Fruit fly (Drosophila melanogaster) whole organism, embryonic: ENCODE measurements around the gene Sodq.

Experiments used
- Abd-B ChIP-seq: fragments of 200-800 bp; sonication (Bioruptor generic); optimal IDR thresholded peaks from 2 replicates; lab custom pipeline; 2018; ENCODE audit warnings: missing biosample characterization, mild to moderate bottlenecking, missing genetic modification characterization, moderate library complexity
- Bgb ChIP-seq: fragments of 200-800 bp; sonication (Bioruptor generic); IDR thresholded peaks from 2 replicates; pipeline ENCODE4 v1.3.6; 2022; ENCODE audit warnings: missing biosample characterization, missing genetic modification characterization; ENCODE audit not compliant: partially characterized antibody
- CG10321 ChIP-seq: fragments of 200-800 bp; sonication (Bioruptor generic); IDR thresholded peaks from 2 replicates; pipeline ENCODE4 v1.3.6; 2022; ENCODE audit warnings: missing biosample characterization, missing genetic modification characterization
- CG10462 ChIP-seq: fragments of 200-800 bp; sonication (Bioruptor generic); optimal IDR thresholded peaks from 2 replicates; lab custom pipeline; 2016; ENCODE audit warnings: missing biosample characterization, missing genetic modification characterization
- CG10565 ChIP-seq: fragments of 200-800 bp; sonication (Bioruptor generic); optimal IDR thresholded peaks from 3 replicates; lab custom pipeline; 2016; ENCODE audit warnings: missing biosample characterization, mild to moderate bottlenecking, missing genetic modification characterization
- CG14710 ChIP-seq: fragments of 200-800 bp; sonication (Bioruptor generic); optimal IDR thresholded peaks from 3 replicates; lab custom pipeline; 2019; ENCODE audit warnings: missing biosample characterization, mild to moderate bottlenecking, missing genetic modification characterization, moderate library complexity
- CG15514 ChIP-seq: fragments of 200-800 bp; sonication (Bioruptor generic); optimal IDR thresholded peaks from 3 replicates; lab custom pipeline; 2017; ENCODE audit warnings: missing biosample characterization, missing genetic modification characterization, mild to moderate bottlenecking, moderate library complexity, missing genetic modification reagents
- CG17186 ChIP-seq: fragments of 200-800 bp; sonication (Bioruptor generic); optimal IDR thresholded peaks from 3 replicates; lab custom pipeline; 2017; ENCODE audit warnings: missing biosample characterization, missing genetic modification reagents, missing genetic modification characterization
- CG17385 ChIP-seq: fragments of 200-800 bp; sonication (Bioruptor generic); optimal IDR thresholded peaks from 3 replicates; lab custom pipeline; 2018; ENCODE audit warnings: missing biosample characterization, mild to moderate bottlenecking, missing genetic modification characterization
- CG17912 ChIP-seq: fragments of 200-800 bp; sonication (Bioruptor generic); optimal IDR thresholded peaks from 2 replicates; lab custom pipeline; 2018; ENCODE audit warnings: missing biosample characterization, mild to moderate bottlenecking, missing genetic modification characterization
- CG2199 ChIP-seq: fragments of 200-800 bp; sonication (Bioruptor generic); IDR thresholded peaks from 3 replicates; pipeline ENCODE4 v1.3.6; 2022; ENCODE audit warnings: missing biosample characterization, missing genetic modification characterization
- CG34422 ChIP-seq: fragments of 200-800 bp; sonication (Bioruptor generic); IDR thresholded peaks from 3 replicates; pipeline ENCODE4 v1.3.6; 2022; ENCODE audit warnings: missing biosample characterization, missing genetic modification characterization
- CG42726 ChIP-seq: fragments of 200-800 bp; sonication (Bioruptor generic); IDR thresholded peaks from 2 replicates; pipeline ENCODE4 v1.3.6; 2022; ENCODE audit warnings: missing biosample characterization, missing genetic modification characterization; ENCODE audit not compliant: partially characterized antibody
- CG4617 ChIP-seq: fragments of 200-800 bp; sonication (Bioruptor generic); optimal IDR thresholded peaks from 3 replicates; lab custom pipeline; 2016; ENCODE audit warnings: missing biosample characterization, missing genetic modification characterization, borderline replicate concordance
- CG6765 ChIP-seq: fragments of 200-800 bp; sonication (Bioruptor generic); optimal IDR thresholded peaks from 3 replicates; lab custom pipeline; 2017; ENCODE audit warnings: missing biosample characterization, mild to moderate bottlenecking, missing genetic modification characterization
- CG6813 ChIP-seq: fragments of 200-800 bp; sonication (Bioruptor generic); optimal IDR thresholded peaks from 2 replicates; lab custom pipeline; 2017; ENCODE audit warnings: missing biosample characterization, missing genetic modification characterization, mild to moderate bottlenecking, moderate library complexity, missing genetic modification reagents
- CG9797 ChIP-seq: fragments of 200-800 bp; sonication (Bioruptor generic); optimal IDR thresholded peaks from 3 replicates; lab custom pipeline; 2018; ENCODE audit warnings: missing biosample characterization, mild to moderate bottlenecking, missing genetic modification characterization
- CHES-1-like ChIP-seq: fragments of 200-800 bp; sonication (Bioruptor generic); optimal IDR thresholded peaks from 2 replicates; lab custom pipeline; 2016; ENCODE audit warnings: missing biosample characterization, missing genetic modification characterization
- Dip3 ChIP-seq: fragments of 200-800 bp; sonication (Bioruptor generic); optimal IDR thresholded peaks from 3 replicates; lab custom pipeline; 2016; ENCODE audit warnings: missing biosample characterization, missing genetic modification characterization
- H15 ChIP-seq: fragments of 200-800 bp; sonication (Bioruptor generic); IDR thresholded peaks from 3 replicates; pipeline ENCODE4 v1.3.6; 2022; ENCODE audit warnings: missing biosample characterization, missing genetic modification characterization
- Lim3 ChIP-seq: fragments of 200-800 bp; sonication (Bioruptor generic); IDR thresholded peaks from 2 replicates; pipeline ENCODE4 v1.3.6; 2022; ENCODE audit warnings: missing biosample characterization, missing genetic modification characterization
- Max ChIP-seq: fragments of 200-800 bp; sonication (Bioruptor generic); optimal IDR thresholded peaks from 2 replicates; lab custom pipeline; 2016; ENCODE audit warnings: missing biosample characterization, mild to moderate bottlenecking, missing genetic modification characterization
- Med ChIP-seq: fragments of 200-800 bp; sonication (Bioruptor generic); peaks from one replicate; lab custom pipeline; 2016; ENCODE audit warnings: missing biosample characterization, missing genetic modification characterization, mild to moderate bottlenecking, inconsistent platforms, moderate library complexity
- Opbp ChIP-seq: fragments of 200-800 bp; sonication (Bioruptor generic); IDR thresholded peaks from 3 replicates; pipeline ENCODE4 v1.3.6; 2022; ENCODE audit warnings: missing biosample characterization, missing genetic modification characterization; ENCODE audit not compliant: partially characterized antibody
- Pdp1 ChIP-seq, 2 experiments: fragments of 200-800 bp; sonication (Bioruptor generic); optimal IDR thresholded peaks; 3 replicates each; lab custom pipeline; 2016; ENCODE audit warnings: missing biosample characterization in 2 of 2, missing genetic modification characterization in 2 of 2, mild to moderate bottlenecking in 1 of 2, moderate library complexity in 1 of 2
- Rfx ChIP-seq: fragments of 200-800 bp; sonication (Bioruptor generic); IDR thresholded peaks from 2 replicates; pipeline ENCODE4 v1.3.6; 2022; ENCODE audit warnings: missing biosample characterization, missing genetic modification characterization
- Rx ChIP-seq: fragments of 200-800 bp; sonication (Bioruptor generic); IDR thresholded peaks from 2 replicates; pipeline ENCODE4 v1.3.6; 2022; ENCODE audit warnings: missing biosample characterization, missing genetic modification characterization
- Sin3A ChIP-seq: fragments of >200 bp; optimal IDR thresholded peaks from 2 replicates; lab custom pipeline; 2018
- abd-A ChIP-seq: fragments of 200-800 bp; sonication (Bioruptor generic); optimal IDR thresholded peaks from 3 replicates; lab custom pipeline; 2019; ENCODE audit warnings: missing biosample characterization, mild to moderate bottlenecking, missing genetic modification characterization, moderate library complexity
- bigmax ChIP-seq: fragments of 200-800 bp; sonication (Bioruptor generic); optimal IDR thresholded peaks from 2 replicates; lab custom pipeline; 2018; ENCODE audit warnings: missing biosample characterization, mild to moderate bottlenecking, missing genetic modification characterization
- crol ChIP-seq: fragments of 200-800 bp; sonication (Bioruptor generic); IDR thresholded peaks from 2 replicates; pipeline ENCODE4 v1.3.6; 2022; ENCODE audit warnings: missing biosample characterization, missing genetic modification characterization
- gfzf ChIP-seq: fragments of 200-800 bp; sonication (Bioruptor generic); optimal IDR thresholded peaks from 2 replicates; lab custom pipeline; 2016; ENCODE audit warnings: missing biosample characterization, mild to moderate bottlenecking, missing genetic modification characterization, moderate library complexity
- hb ChIP-seq: fragments of 200-800 bp; sonication (Bioruptor generic); IDR thresholded peaks from 3 replicates; pipeline ENCODE4 v1.3.6; 2022; ENCODE audit warnings: missing biosample characterization, missing genetic modification characterization; ENCODE audit not compliant: partially characterized antibody
- jigr1 ChIP-seq: fragments of 200-800 bp; sonication (Bioruptor generic); IDR thresholded peaks from 3 replicates; pipeline ENCODE4 v1.3.6; 2022; ENCODE audit warnings: missing biosample characterization, missing genetic modification characterization
- jing ChIP-seq: fragments of 200-800 bp; sonication (Bioruptor generic); optimal IDR thresholded peaks from 2 replicates; lab custom pipeline; 2018; ENCODE audit warnings: missing biosample characterization, mild to moderate bottlenecking, missing genetic modification characterization
- lola ChIP-seq, 3 experiments: fragments of >200 bp in 2 of 3; fragments of 200-800 bp in 1 of 3; sonication (Bioruptor generic) in 1 of 3; optimal IDR thresholded peaks; 2 replicates each; lab custom pipeline; 2017 to 2019; ENCODE audit warnings: missing biosample characterization in 3 of 3, missing genetic modification characterization in 3 of 3, mild to moderate bottlenecking in 1 of 3, moderate library complexity in 1 of 3
- otp ChIP-seq: fragments of 200-800 bp; sonication (Bioruptor generic); IDR thresholded peaks from 3 replicates; pipeline ENCODE4, ENCODE4 v1.3.6; 2022; ENCODE audit warnings: missing biosample characterization, missing genetic modification characterization
- pita ChIP-seq: fragments of 200-800 bp; sonication (Bioruptor generic); optimal IDR thresholded peaks from 2 replicates; lab custom pipeline; 2017; ENCODE audit warnings: missing biosample characterization, mild to moderate bottlenecking, missing genetic modification characterization
- prd ChIP-seq, 3 experiments: fragments of >200 bp in 2 of 3; fragments of 200-800 bp in 1 of 3; sonication (Bioruptor generic) in 1 of 3; optimal IDR thresholded peaks in 2 of 3; IDR thresholded peaks in 1 of 3; 2 replicates in 2 of 3; 3 replicates in 1 of 3; pipeline versions ENCODE4 v1.3.6 to Lab custom; 2017 to 2022; ENCODE audit warnings: missing biosample characterization in 1 of 3, missing genetic modification characterization in 1 of 3
- pros ChIP-seq: fragments of 200-800 bp; sonication (Bioruptor generic); optimal IDR thresholded peaks from 3 replicates; lab custom pipeline; 2019; ENCODE audit warnings: missing biosample characterization, mild to moderate bottlenecking, missing genetic modification characterization, moderate library complexity
- pzg ChIP-seq: fragments of 200-800 bp; sonication (Bioruptor generic); optimal IDR thresholded peaks from 3 replicates; lab custom pipeline; 2018; ENCODE audit warnings: missing biosample characterization, mild to moderate bottlenecking, missing genetic modification characterization, moderate library complexity
- rib ChIP-seq: fragments of 200-800 bp; sonication (Bioruptor generic); IDR thresholded peaks from 2 replicates; pipeline ENCODE4 v1.3.6; 2022; ENCODE audit warnings: missing biosample characterization, missing genetic modification characterization
- sc ChIP-seq, 3 experiments: fragments of >200 bp in 2 of 3; fragments of 200-800 bp in 1 of 3; sonication (Bioruptor generic) in 1 of 3; optimal IDR thresholded peaks; 2 replicates in 2 of 3; 3 replicates in 1 of 3; lab custom pipeline; 2017; ENCODE audit warnings: mild to moderate bottlenecking in 1 of 3, missing biosample characterization in 1 of 3, missing genetic modification characterization in 1 of 3, missing genetic modification reagents in 1 of 3
- slp2 ChIP-seq: fragments of 200-800 bp; sonication (Bioruptor generic); optimal IDR thresholded peaks from 2 replicates; lab custom pipeline; 2016; ENCODE audit warnings: missing biosample characterization, missing genetic modification characterization
- stwl ChIP-seq: fragments of 200-800 bp; sonication (Bioruptor generic); optimal IDR thresholded peaks from 3 replicates; lab custom pipeline; 2018; ENCODE audit warnings: missing biosample characterization, mild to moderate bottlenecking, missing genetic modification characterization, moderate library complexity
- trem ChIP-seq: fragments of 200-800 bp; optimal IDR thresholded peaks from 3 replicates; lab custom pipeline; 2019; ENCODE audit warnings: missing biosample characterization, mild to moderate bottlenecking, missing genetic modification characterization, moderate library complexity
- tx ChIP-seq: fragments of 200-800 bp; sonication (Bioruptor generic); optimal IDR thresholded peaks from 2 replicates; lab custom pipeline; 2016; ENCODE audit warnings: missing biosample characterization, missing genetic modification characterization
- wek ChIP-seq: fragments of 200-800 bp; sonication (Bioruptor generic); optimal IDR thresholded peaks from 3 replicates; lab custom pipeline; 2018; ENCODE audit warnings: missing biosample characterization, mild to moderate bottlenecking, missing genetic modification characterization, moderate library complexity
- zfh2 ChIP-seq: fragments of 200-800 bp; sonication (Bioruptor generic); optimal IDR thresholded peaks from 2 replicates; lab custom pipeline; 2016; ENCODE audit warnings: missing biosample characterization, missing genetic modification characterization

Gene Sodq

DNA sequence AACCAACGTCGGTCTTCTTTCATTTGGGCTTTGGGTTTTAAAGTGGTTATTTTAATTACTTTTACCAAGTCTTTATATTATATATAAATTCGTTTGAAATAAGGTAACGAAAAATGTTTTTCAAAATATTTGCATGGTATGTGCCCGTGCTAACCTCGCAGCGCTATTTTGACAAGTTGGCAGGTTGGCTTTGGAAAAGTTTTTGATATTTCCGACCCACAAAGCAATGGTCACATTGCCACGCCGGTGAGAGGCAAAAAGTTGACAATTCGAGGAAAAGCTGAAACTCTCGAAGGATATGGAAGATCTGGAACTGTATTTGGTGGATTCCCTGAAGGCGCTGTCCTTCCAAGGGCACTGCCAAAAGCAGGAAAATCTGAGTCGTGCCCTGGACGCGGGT is 2.4 kb upstream of the Sodq start, which contains the start of gene CG5913 (continued):
- TF ChIP-seq prd (optimal IDR thresholded peaks at IDR 0.05; lab: Kevin White, UChicago) (no peak), prd (GFP tag; IDR thresholded peaks at IDR 0.05; lab: Robert Waterston, UW) (no peak), zfh2 (GFP tag; lab: Kevin White, UChicago) (no peak), jing (GFP tag; lab: Kevin White, UChicago) (no peak), sc (optimal IDR thresholded peaks at IDR 0.05; lab: Kevin White, UChicago) (no peak), sc (GFP tag; optimal IDR thresholded peaks at IDR 0.05; lab: Kevin White, UChicago) (no peak), stwl (tag; lab: Kevin White, UChicago) (peak; percentile 94), Rx (no peak), Med (GFP tag; lab: Kevin White, UChicago) (peak; percentile 77), otp (no peak), Sin3A (no peak), wek (no peak), CG10462 (GFP tag; lab: Kevin White, UChicago) (no peak), Max (GFP tag; lab: Kevin White, UChicago) (peak; percentile 15), hb (no peak), trem (peak; percentile 99), CG34422 (peak; percentile 21; the same call in 1 of the 3 replicates), slp2 (GFP tag; lab: Kevin White, UChicago) (no peak), Lim3 (GFP tag; lab: Robert Waterston, UW) (no peak), CG14710 (tag; lab: Kevin White, UChicago) (peak; percentile 49), CG6765 (GFP tag; lab: Kevin White, UChicago) (no peak), CG15514 (GFP tag; lab: Kevin White, UChicago) (peak; percentile 44), CG17912 (GFP tag; lab: Kevin White, UChicago) (no peak), CG42726 (no peak), Rfx (0 out of 2 replicates have a peak, but pooled peaks have one; percentile 15), CHES-1-like (GFP tag; lab: Kevin White, UChicago) (no peak), Pdp1 (GFP tag; optimal IDR thresholded peaks at IDR 0.05; lab: Kevin White, UChicago) (no peak), rib (GFP tag; lab: Robert Waterston, UW) (no peak), CG9797 (GFP tag; lab: Kevin White, UChicago) (peak; percentile 78), Opbp (GFP tag; lab: Robert Waterston, UW) (0 out of 3 replicates have a peak, but pooled peaks have one; percentile 19), Abd-B (GFP tag; lab: Kevin White, UChicago) (no peak), CG17186 (GFP tag; lab: Kevin White, UChicago) (peak; percentile 9), CG10321 (no peak), crol (no peak), pita (GFP tag; lab: Kevin White, UChicago) (peak; percentile 58), H15 (GFP tag; lab: Robert Waterston, UW) (no peak), abd-A (tag; lab: Kevin White, UChicago) (no peak), lola (GFP tag; optimal IDR thresholded peaks at IDR 0.05; lab: Kevin White, UChicago) (no peak), bigmax (GFP tag; lab: Kevin White, UChicago) (no peak), CG4617 (GFP tag; lab: Kevin White, UChicago) (peak; percentile 81), jigr1 (GFP tag; lab: Robert Waterston, UW) (no peak), CG6813 (GFP tag; lab: Kevin White, UChicago) (no peak), pros (GFP tag; lab: Kevin White, UChicago) (no peak), pzg (GFP tag; lab: Kevin White, UChicago) (peak; percentile 84), CG10565 (no peak), gfzf (GFP tag; lab: Kevin White, UChicago) (peak; percentile 85), CG2199 (GFP tag; lab: Robert Waterston, UW) (no peak), Dip3 (GFP tag; lab: Kevin White, UChicago) (no peak), Bgb (GFP tag; lab: Robert Waterston, UW) (0 out of 2 replicates have a peak, but pooled peaks have one; percentile 12), CG17385 (no peak), tx (GFP tag; lab: Kevin White, UChicago) (no peak)
